Worm (Caenorhabditis elegans): ENCODE measurements around the gene R10E4.9.
A peak's percentile ranks its signal among the peaks of the same experiment; 100 is the strongest.

The R10E4.9 gene

DNA sequence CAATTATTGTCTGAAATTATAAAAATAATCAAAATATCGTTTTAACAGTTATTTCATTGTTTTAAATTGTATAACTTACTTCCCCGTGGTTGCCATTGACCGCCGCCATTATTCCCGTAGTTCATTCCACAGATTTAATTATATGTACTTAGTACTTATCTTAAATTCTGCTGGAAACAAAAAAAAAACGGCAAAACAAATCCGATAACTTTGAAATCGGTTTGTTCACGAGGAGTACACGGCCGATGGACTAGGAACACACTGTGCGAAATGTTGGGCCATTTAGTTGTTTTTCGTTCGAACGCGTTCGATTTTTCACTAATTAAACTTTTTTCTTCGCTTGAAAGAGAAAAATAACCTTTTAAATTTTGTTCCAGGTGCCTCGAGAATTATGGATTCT, 40.9 kb upstream of the R10E4.9 start, which contains the start of the genes B0285.3 and lcmt-1 (continued):
- TF ChIP-seq nhr-77 (tag; optimal IDR thresholded peaks at IDR 0.05), result no peak
- peak; percentile 43 for TF ChIP-seq F13H6.1 (tag; optimal IDR thresholded peaks at IDR 0.05)
- no peak for TF ChIP-seq ceh-16 (tag; optimal IDR thresholded peaks at IDR 0.05)
- peak; percentile 39 for TF ChIP-seq sma-3 (GFP tag; optimal IDR thresholded peaks at IDR 0.05)
- no peak for TF ChIP-seq ztf-11 (tag; optimal IDR thresholded peaks at IDR 0.05)
- peak in 1 of 2 experiments; percentile 68 for TF ChIP-seq lsy-2 (tag; optimal IDR thresholded peaks at IDR 0.05)
- TF ChIP-seq C34F6.9 (tag; optimal IDR thresholded peaks at IDR 0.05), result peak; percentile 50
- no peak for TF ChIP-seq alr-1 (tag; optimal IDR thresholded peaks at IDR 0.05)
- no peak for TF ChIP-seq ZK546.5 (tag; optimal IDR thresholded peaks at IDR 0.05)

DNA sequence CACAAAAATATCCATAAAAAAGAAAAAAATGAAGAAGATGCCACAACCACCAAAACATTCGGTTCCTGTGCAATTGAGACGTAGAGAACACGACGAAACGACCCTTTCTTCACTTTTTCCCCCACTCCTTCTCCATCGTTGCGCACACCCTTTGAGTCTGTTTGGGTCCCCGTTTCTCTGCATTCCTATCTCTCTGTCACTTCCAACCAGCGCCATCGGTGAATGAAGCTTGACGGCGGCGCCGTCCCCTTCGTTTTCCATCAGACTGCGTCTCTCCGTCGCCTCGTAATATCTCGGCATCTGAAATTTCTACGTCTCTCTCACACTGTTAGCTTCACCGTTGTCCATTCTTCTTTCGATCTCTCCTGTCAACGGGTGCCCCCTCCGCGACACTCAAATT, 33.4 kb upstream of the R10E4.9 start:
- no peak for TF ChIP-seq nhr-12 (tag; optimal IDR thresholded peaks at IDR 0.05)
- peak; percentile 46 for TF ChIP-seq sem-4 (tag; optimal IDR thresholded peaks at IDR 0.05)
- TF ChIP-seq nhr-10 (tag; optimal IDR thresholded peaks at IDR 0.05), result no peak
- TF ChIP-seq mdl-1 (tag; optimal IDR thresholded peaks at IDR 0.05), result no peak
- peak; percentile 34 for TF ChIP-seq zag-1 (tag; optimal IDR thresholded peaks at IDR 0.05)
- TF ChIP-seq dmd-4 (tag; optimal IDR thresholded peaks at IDR 0.05), result no peak
- TF ChIP-seq skn-1 (tag; optimal IDR thresholded peaks at IDR 0.05), result no peak
- no peak for TF ChIP-seq unc-62 (GFP tag; optimal IDR thresholded peaks at IDR 0.05)
- TF ChIP-seq sma-9 (GFP tag; optimal IDR thresholded peaks at IDR 0.05), result no peak
- TF ChIP-seq sma-9 (tag; optimal IDR thresholded peaks at IDR 0.05), result no peak
- peak; percentile 49 for TF ChIP-seq nhr-129 (tag; optimal IDR thresholded peaks at IDR 0.05)
- no peak for TF ChIP-seq gmeb-1 (tag; optimal IDR thresholded peaks at IDR 0.05)
- no peak for TF ChIP-seq nhr-23 (tag; optimal IDR thresholded peaks at IDR 0.05)
- peak; percentile 64 for TF ChIP-seq C34F6.9 (tag; optimal IDR thresholded peaks at IDR 0.05)
- no peak for TF ChIP-seq mab-5 (tag; optimal IDR thresholded peaks at IDR 0.05)
- TF ChIP-seq Y55F3AM.14 (GFP tag; optimal IDR thresholded peaks at IDR 0.05), result no peak
- TF ChIP-seq ceh-82 (tag; optimal IDR thresholded peaks at IDR 0.05), result no peak
- peak; percentile 85 for TF ChIP-seq unc-55 (GFP tag; optimal IDR thresholded peaks at IDR 0.05)
- TF ChIP-seq F13H6.1 (tag; optimal IDR thresholded peaks at IDR 0.05), result peak; percentile 48
- TF ChIP-seq ama-1 (optimal IDR thresholded peaks at IDR 0.05), result no peak
- no peak for TF ChIP-seq peb-1 (tag; optimal IDR thresholded peaks at IDR 0.05)
- TF ChIP-seq lsy-2 (tag; optimal IDR thresholded peaks at IDR 0.05), result peak in 1 of 2 experiments; percentile 48
- no peak for TF ChIP-seq snpc-4 (tag; optimal IDR thresholded peaks at IDR 0.05)
- TF ChIP-seq ZK546.5 (tag; optimal IDR thresholded peaks at IDR 0.05), result no peak

DNA sequence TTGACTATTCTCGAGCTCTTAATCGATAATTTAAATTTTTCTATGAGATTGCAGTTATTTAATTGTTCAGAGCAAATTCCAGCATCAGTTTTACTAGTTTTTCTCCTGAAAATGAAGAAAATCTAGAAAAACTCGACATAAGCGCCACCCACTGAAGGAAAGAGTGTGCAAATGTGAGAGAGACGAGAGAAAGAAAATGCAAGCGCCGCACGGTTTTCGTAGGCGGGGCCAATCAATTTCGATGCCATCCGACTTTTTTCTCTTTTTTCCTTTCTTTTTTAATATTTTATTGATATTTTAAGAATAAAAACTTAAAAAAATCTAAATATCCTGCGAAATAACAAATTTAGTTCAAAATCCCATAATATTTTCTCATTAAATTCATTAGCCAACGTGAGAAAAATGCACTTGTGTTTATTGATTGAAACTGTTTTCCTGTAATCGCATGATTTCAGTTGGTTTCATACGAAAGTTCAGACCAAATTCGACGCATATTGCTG, 30.4 kb upstream of the R10E4.9 start, which contains the start of gene cdk-12:
TSS of gene cdk-12 (plus strand) at position 450 of the 500 bp plus-strand sequence.
- TF ChIP-seq gmeb-1 (tag; optimal IDR thresholded peaks at IDR 0.05) (peak; percentile 38), mbf-1 (tag; optimal IDR thresholded peaks at IDR 0.05) (no peak), lin-13 (GFP tag; optimal IDR thresholded peaks at IDR 0.05) (peak; percentile 26), nhr-23 (tag; optimal IDR thresholded peaks at IDR 0.05) (no peak), elt-3 (tag; optimal IDR thresholded peaks at IDR 0.05) (no peak), sma-9 (GFP tag; optimal IDR thresholded peaks at IDR 0.05) (peak; percentile 39), sma-9 (tag; optimal IDR thresholded peaks at IDR 0.05) (no peak), zag-1 (tag; optimal IDR thresholded peaks at IDR 0.05) (no peak), nhr-77 (tag; optimal IDR thresholded peaks at IDR 0.05) (no peak), nhr-237 (tag; optimal IDR thresholded peaks at IDR 0.05) (no peak), sma-3 (GFP tag; optimal IDR thresholded peaks at IDR 0.05) (peak; percentile 3), elt-1 (tag; optimal IDR thresholded peaks at IDR 0.05) (no peak), nhr-129 (tag; optimal IDR thresholded peaks at IDR 0.05) (peak; percentile 3), F13H6.1 (tag; optimal IDR thresholded peaks at IDR 0.05) (peak; percentile 16), lin-39 (tag; optimal IDR thresholded peaks at IDR 0.05) (no peak), unc-62 (GFP tag; optimal IDR thresholded peaks at IDR 0.05) (no peak), mdl-1 (tag; optimal IDR thresholded peaks at IDR 0.05) (no peak), Y55F3AM.14 (GFP tag; optimal IDR thresholded peaks at IDR 0.05) (no peak), ceh-82 (tag; optimal IDR thresholded peaks at IDR 0.05) (no peak), nhr-10 (tag; optimal IDR thresholded peaks at IDR 0.05) (no peak), unc-55 (GFP tag; optimal IDR thresholded peaks at IDR 0.05) (peak; percentile 73), lin-11 (tag; optimal IDR thresholded peaks at IDR 0.05) (no peak), alr-1 (tag; optimal IDR thresholded peaks at IDR 0.05) (no peak), C34F6.9 (tag; optimal IDR thresholded peaks at IDR 0.05) (peak; percentile 75), ZK546.5 (tag; optimal IDR thresholded peaks at IDR 0.05) (no peak), nhr-21 (tag; optimal IDR thresholded peaks at IDR 0.05) (no peak), lsy-2 (tag; optimal IDR thresholded peaks at IDR 0.05) (peak in 1 of 2 experiments; percentile 65), ztf-11 (tag; optimal IDR thresholded peaks at IDR 0.05) (no peak), crh-2 (tag; optimal IDR thresholded peaks at IDR 0.05) (peak; percentile 47), snpc-4 (tag; optimal IDR thresholded peaks at IDR 0.05) (peak; percentile 34)

Measured in whole organism, L2 larva.